Fruit fly (Drosophila melanogaster) whole organism, embryonic: Measurements from ENCODE around the gene Klp10A.

ENCODE experiments used
- B-H2 ChIP-seq: fragments of 200-800 bp; sonication (Bioruptor generic); optimal IDR thresholded peaks from 2 replicates; lab custom pipeline; 2018; ENCODE audit warnings: missing biosample characterization, mild to moderate bottlenecking, missing genetic modification characterization
- Bgb ChIP-seq: fragments of 200-800 bp; sonication (Bioruptor generic); IDR thresholded peaks from 2 replicates; pipeline ENCODE4 v1.3.6; 2022; ENCODE audit warnings: missing biosample characterization, missing genetic modification characterization; ENCODE audit not compliant: partially characterized antibody
- CG10274 ChIP-seq: fragments of 200-800 bp; sonication (Bioruptor generic); optimal IDR thresholded peaks from 3 replicates; lab custom pipeline; 2017; ENCODE audit warnings: missing biosample characterization, mild to moderate bottlenecking, missing genetic modification characterization
- CG10431 ChIP-seq: fragments of 200-800 bp; sonication (Bioruptor generic); optimal IDR thresholded peaks from 3 replicates; lab custom pipeline; 2018; ENCODE audit warnings: missing biosample characterization, mild to moderate bottlenecking, missing genetic modification characterization
- CG10543 ChIP-seq: fragments of 200-800 bp; sonication (Bioruptor generic); optimal IDR thresholded peaks from 3 replicates; lab custom pipeline; 2017; ENCODE audit warnings: missing biosample characterization, mild to moderate bottlenecking, missing genetic modification characterization, moderate library complexity
- CG10654 ChIP-seq: fragments of 200-800 bp; sonication (Bioruptor generic); optimal IDR thresholded peaks from 2 replicates; lab custom pipeline; 2016; ENCODE audit warnings: missing biosample characterization, missing genetic modification characterization
- CG11696 ChIP-seq: fragments of 200-800 bp; sonication (Bioruptor generic); IDR thresholded peaks from 2 replicates; pipeline ENCODE4 v1.3.6; 2022; ENCODE audit warnings: missing biosample characterization, missing genetic modification characterization
- CG11723 ChIP-seq: fragments of 200-800 bp; sonication (Bioruptor generic); optimal IDR thresholded peaks from 2 replicates; lab custom pipeline; 2017; ENCODE audit warnings: missing biosample characterization, mild to moderate bottlenecking, missing genetic modification characterization
- CG14050 ChIP-seq: fragments of 200-800 bp; sonication (Bioruptor generic); IDR thresholded peaks from 3 replicates; pipeline ENCODE4 v1.3.6; 2022; ENCODE audit warnings: missing biosample characterization, missing genetic modification characterization
- CG14441 ChIP-seq: fragments of 200-800 bp; sonication (Bioruptor generic); IDR thresholded peaks from 2 replicates; pipeline ENCODE4 v1.3.6; 2022; ENCODE audit warnings: missing biosample characterization, missing genetic modification characterization
- CG1529 ChIP-seq: fragments of 200-800 bp; sonication (Bioruptor generic); optimal IDR thresholded peaks from 3 replicates; lab custom pipeline; 2018; ENCODE audit warnings: missing biosample characterization, missing genetic modification characterization
- CG15479 ChIP-seq: fragments of 200-800 bp; sonication (Bioruptor generic); optimal IDR thresholded peaks from 3 replicates; lab custom pipeline; 2019; ENCODE audit warnings: missing biosample characterization, mild to moderate bottlenecking, missing genetic modification characterization, moderate library complexity
- CG2129 ChIP-seq: fragments of 200-800 bp; sonication (Bioruptor generic); IDR thresholded peaks from 2 replicates; pipeline ENCODE4 v1.3.6; 2022; ENCODE audit warnings: missing biosample characterization, missing genetic modification characterization; ENCODE audit not compliant: partially characterized antibody
- CG30431 ChIP-seq: fragments of 200-800 bp; sonication (Bioruptor generic); optimal IDR thresholded peaks from 2 replicates; lab custom pipeline; 2017; ENCODE audit warnings: missing biosample characterization, missing genetic modification characterization
- CG34224 ChIP-seq: fragments of 200-800 bp; sonication (Bioruptor generic); IDR thresholded peaks from 3 replicates; pipeline ENCODE4 v1.3.6; 2022; ENCODE audit warnings: missing biosample characterization, missing genetic modification characterization; ENCODE audit not compliant: partially characterized antibody
- CG4424 ChIP-seq: fragments of 200-800 bp; sonication (Bioruptor generic); optimal IDR thresholded peaks from 3 replicates; lab custom pipeline; 2016; ENCODE audit warnings: missing biosample characterization, missing genetic modification characterization
- CG6654 ChIP-seq: fragments of 200-800 bp; sonication (Bioruptor generic); optimal IDR thresholded peaks from 2 replicates; lab custom pipeline; 2017; ENCODE audit warnings: missing biosample characterization, mild to moderate bottlenecking, missing genetic modification characterization
- CG6683 ChIP-seq: fragments of 200-800 bp; sonication (Bioruptor generic); optimal IDR thresholded peaks from 2 replicates; lab custom pipeline; 2017; ENCODE audit warnings: missing biosample characterization, mild to moderate bottlenecking, missing genetic modification characterization, missing genetic modification reagents
- CkIIα-i1 ChIP-seq: fragments of 200-800 bp; sonication (Bioruptor generic); IDR thresholded peaks from 2 replicates; pipeline ENCODE4 v1.3.6; 2022; ENCODE audit warnings: missing biosample characterization, missing genetic modification characterization
- Deaf1 ChIP-seq: fragments of 200-800 bp; optimal IDR thresholded peaks from 3 replicates; lab custom pipeline; 2019; ENCODE audit warnings: missing biosample characterization, mild to moderate bottlenecking, missing genetic modification characterization, moderate library complexity
- Dek ChIP-seq: fragments of 200-800 bp; sonication (Bioruptor generic); optimal IDR thresholded peaks from 3 replicates; lab custom pipeline; 2019; ENCODE audit warnings: missing biosample characterization, mild to moderate bottlenecking, missing genetic modification characterization, moderate library complexity
- Dip2 ChIP-seq: fragments of 200-800 bp; sonication (Bioruptor generic); IDR thresholded peaks from 2 replicates; pipeline ENCODE4 v1.3.6; 2022; ENCODE audit warnings: missing biosample characterization, missing genetic modification characterization
- Dll ChIP-seq: fragments of 200-800 bp; sonication (Bioruptor generic); IDR thresholded peaks from 4 replicates; pipeline ENCODE4 v1.3.6; 2022; ENCODE audit warnings: missing biosample characterization, missing genetic modification characterization; ENCODE audit not compliant: partially characterized antibody
- HmgZ ChIP-seq: fragments of 200-800 bp; sonication (Bioruptor generic); optimal IDR thresholded peaks from 2 replicates; lab custom pipeline; 2018; ENCODE audit warnings: missing biosample characterization, mild to moderate bottlenecking, missing genetic modification characterization
- Hmr ChIP-seq: fragments of 200-800 bp; sonication (Bioruptor generic); optimal IDR thresholded peaks from 3 replicates; lab custom pipeline; 2017; ENCODE audit warnings: mild to moderate bottlenecking, missing biosample characterization, missing genetic modification reagents, missing genetic modification characterization
- Hsf ChIP-seq: fragments of 200-800 bp; sonication (Bioruptor generic); optimal IDR thresholded peaks from 3 replicates; lab custom pipeline; 2016; ENCODE audit warnings: missing biosample characterization, missing genetic modification characterization
- Myb ChIP-seq: fragments of 200-800 bp; sonication (Bioruptor generic); optimal IDR thresholded peaks from 2 replicates; lab custom pipeline; 2016; ENCODE audit warnings: missing biosample characterization, missing genetic modification characterization
- NK7.1 ChIP-seq: fragments of 200-800 bp; sonication (Bioruptor generic); optimal IDR thresholded peaks from 3 replicates; lab custom pipeline; 2016; ENCODE audit warnings: missing biosample characterization, missing genetic modification characterization
- Neu2 ChIP-seq: fragments of 200-800 bp; sonication (Bioruptor generic); optimal IDR thresholded peaks from 3 replicates; lab custom pipeline; 2016; ENCODE audit warnings: missing biosample characterization, missing genetic modification characterization, borderline replicate concordance
- Oaz ChIP-seq: fragments of 200-800 bp; sonication (Bioruptor generic); IDR thresholded peaks from 2 replicates; pipeline ENCODE4 v1.3.6; 2022; ENCODE audit warnings: missing biosample characterization, missing genetic modification characterization
- Xrp1 ChIP-seq: fragments of 200-800 bp; sonication (Bioruptor generic); IDR thresholded peaks from 2 replicates; pipeline ENCODE4 v1.3.6; 2022; ENCODE audit warnings: missing biosample characterization, missing genetic modification characterization
- bigmax ChIP-seq: fragments of 200-800 bp; sonication (Bioruptor generic); optimal IDR thresholded peaks from 2 replicates; lab custom pipeline; 2018; ENCODE audit warnings: missing biosample characterization, mild to moderate bottlenecking, missing genetic modification characterization
- cad ChIP-seq: fragments of >200 bp; optimal IDR thresholded peaks from 2 replicates; lab custom pipeline; 2017; ENCODE audit warnings: missing biosample characterization, missing genetic modification characterization
- chn ChIP-seq: fragments of 200-800 bp; sonication (Bioruptor generic); optimal IDR thresholded peaks from 2 replicates; lab custom pipeline; 2016; ENCODE audit warnings: missing biosample characterization, missing genetic modification characterization
- crol ChIP-seq: fragments of 200-800 bp; sonication (Bioruptor generic); IDR thresholded peaks from 2 replicates; pipeline ENCODE4 v1.3.6; 2022; ENCODE audit warnings: missing biosample characterization, missing genetic modification characterization
- cwo ChIP-seq: fragments of 200-800 bp; sonication (Bioruptor generic); optimal IDR thresholded peaks from 3 replicates; lab custom pipeline; 2017; ENCODE audit warnings: missing biosample characterization, missing genetic modification characterization, mild to moderate bottlenecking, moderate library complexity, missing genetic modification reagents
- fu2 ChIP-seq: fragments of 200-800 bp; sonication (Bioruptor generic); optimal IDR thresholded peaks from 2 replicates; lab custom pipeline; 2016; ENCODE audit warnings: missing biosample characterization, missing genetic modification characterization
- gsb ChIP-seq: fragments of 200-800 bp; sonication (Bioruptor generic); IDR thresholded peaks from 2 replicates; pipeline ENCODE4 v1.3.6; 2022; ENCODE audit warnings: missing biosample characterization, missing genetic modification characterization
- insv ChIP-seq, 2 experiments: fragments of 200-800 bp; sonication (Bioruptor generic); optimal IDR thresholded peaks; 3 replicates each; lab custom pipeline; 2016 to 2018; ENCODE audit warnings: missing biosample characterization in 2 of 2, missing genetic modification characterization in 2 of 2
- jing ChIP-seq: fragments of 200-800 bp; sonication (Bioruptor generic); optimal IDR thresholded peaks from 2 replicates; lab custom pipeline; 2018; ENCODE audit warnings: missing biosample characterization, mild to moderate bottlenecking, missing genetic modification characterization
- onecut ChIP-seq: fragments of 200-800 bp; sonication (Bioruptor generic); IDR thresholded peaks from 2 replicates; pipeline ENCODE4 v1.3.6; 2022; ENCODE audit warnings: missing biosample characterization, missing genetic modification characterization
- pb ChIP-seq: fragments of 200-800 bp; sonication (Bioruptor generic); optimal IDR thresholded peaks from 3 replicates; lab custom pipeline; 2016; ENCODE audit warnings: missing biosample characterization, missing genetic modification characterization
- phol ChIP-seq: fragments of 200-800 bp; sonication (Bioruptor generic); optimal IDR thresholded peaks from 3 replicates; lab custom pipeline; 2018; ENCODE audit warnings: missing biosample characterization, mild to moderate bottlenecking, missing genetic modification characterization, moderate library complexity
- pnt ChIP-seq: fragments of 200-800 bp; sonication (Bioruptor generic); optimal IDR thresholded peaks from 3 replicates; lab custom pipeline; 2016; ENCODE audit warnings: missing biosample characterization, missing genetic modification characterization
- repo ChIP-seq: fragments of 200-800 bp; sonication (Bioruptor generic); optimal IDR thresholded peaks from 2 replicates; lab custom pipeline; 2016; ENCODE audit warnings: missing biosample characterization, missing genetic modification characterization
- sens-2 ChIP-seq: fragments of 200-800 bp; sonication (Bioruptor generic); IDR thresholded peaks from 2 replicates; pipeline ENCODE4 v1.3.6; 2022; ENCODE audit warnings: missing biosample characterization, missing genetic modification characterization
- sr ChIP-seq: fragments of 200-800 bp; sonication (Bioruptor generic); IDR thresholded peaks from 3 replicates; pipeline ENCODE4 v1.3.6; 2022; ENCODE audit warnings: missing biosample characterization, missing genetic modification characterization
- trem ChIP-seq: fragments of 200-800 bp; optimal IDR thresholded peaks from 3 replicates; lab custom pipeline; 2019; ENCODE audit warnings: missing biosample characterization, mild to moderate bottlenecking, missing genetic modification characterization, moderate library complexity
- tup ChIP-seq: fragments of 200-800 bp; sonication (Bioruptor generic); optimal IDR thresholded peaks from 2 replicates; lab custom pipeline; 2016; ENCODE audit warnings: missing biosample characterization, mild to moderate bottlenecking, missing genetic modification characterization, moderate library complexity
- usp ChIP-seq: fragments of >200 bp; optimal IDR thresholded peaks from 2 replicates; lab custom pipeline; 2017; ENCODE audit warnings: missing biosample characterization, missing genetic modification characterization

The Klp10A gene

DNA sequence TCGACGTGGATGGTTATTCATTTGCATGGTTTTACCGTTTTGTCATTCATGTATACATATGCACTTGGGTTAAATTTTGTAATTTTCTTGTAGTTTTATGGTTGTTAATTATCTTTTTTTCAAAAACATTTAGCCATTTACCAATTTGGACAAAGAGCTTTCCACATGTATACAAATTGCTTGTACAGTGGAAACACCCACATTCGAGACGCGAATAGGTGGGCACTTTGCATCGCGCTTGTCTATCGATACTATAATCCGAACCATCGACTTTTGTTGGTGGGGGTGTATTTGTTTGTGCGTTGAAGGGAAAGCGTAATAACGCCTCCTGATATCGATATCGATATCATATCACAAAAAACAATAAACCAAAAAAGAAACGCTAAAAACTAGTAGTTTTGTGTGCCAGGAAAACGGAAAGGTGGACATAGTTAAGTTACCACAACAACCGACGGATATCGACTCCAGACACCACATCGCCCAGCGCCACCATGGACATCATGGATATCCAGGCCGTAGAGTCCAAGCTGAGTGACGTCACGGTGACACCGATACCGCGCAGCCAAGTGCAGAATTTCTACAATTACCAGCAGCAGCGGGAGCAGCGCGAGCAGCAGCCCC lies 758 bp upstream of the Klp10A start, which contains the start of gene CDK2AP1 (continued):
- no peak for TF ChIP-seq gsb (GFP tag; lab: Robert Waterston, UW)
- TF ChIP-seq CkIIα-i1, result no peak
- no peak for TF ChIP-seq CG6683 (GFP tag; lab: Kevin White, UChicago)
- peak; percentile 10 for TF ChIP-seq Hmr (GFP tag; lab: Kevin White, UChicago)
- no peak for TF ChIP-seq CG10654
- no peak for TF ChIP-seq Dip2 (GFP tag; lab: Robert Waterston, UW)
- no peak for TF ChIP-seq CG10274 (GFP tag; lab: Kevin White, UChicago)
- TF ChIP-seq CG15479 (GFP tag; lab: Kevin White, UChicago), result no peak
- no peak for TF ChIP-seq pb (GFP tag; lab: Kevin White, UChicago)
- TF ChIP-seq phol (tag; lab: Kevin White, UChicago), result peak; percentile 37
- no peak for TF ChIP-seq tup (GFP tag; lab: Kevin White, UChicago)
- no peak for TF ChIP-seq CG1529 (GFP tag; lab: Kevin White, UChicago)
- TF ChIP-seq chn (GFP tag; lab: Kevin White, UChicago), result peak; percentile 49
- TF ChIP-seq repo (GFP tag; lab: Kevin White, UChicago), result no peak
- peak; percentile 26; the same call in 1 of the 2 replicates for TF ChIP-seq crol (GFP tag; lab: Robert Waterston, UW)
- TF ChIP-seq CG11696 (GFP tag; lab: Robert Waterston, UW), result no peak
- TF ChIP-seq CG11723 (GFP tag; lab: Kevin White, UChicago), result no peak
- TF ChIP-seq fu2 (GFP tag; lab: Kevin White, UChicago), result peak; percentile 26
- TF ChIP-seq Xrp1 (GFP tag; lab: Robert Waterston, UW), result peak; percentile 9; the same call in 1 of the 2 replicates
- no peak for TF ChIP-seq NK7.1
- TF ChIP-seq Oaz (GFP tag; lab: Robert Waterston, UW), result no peak
- no peak for TF ChIP-seq Deaf1
- TF ChIP-seq B-H2, result peak; percentile 11
- no peak for TF ChIP-seq insv (GFP tag; optimal IDR thresholded peaks at IDR 0.05; lab: Kevin White, UChicago)
- peak; percentile 69; the same call in 3 of the 4 replicates for TF ChIP-seq Dll
- no peak for TF ChIP-seq cad
- TF ChIP-seq Neu2 (GFP tag; lab: Kevin White, UChicago), result no peak
- peak; percentile 70 for TF ChIP-seq Bgb (GFP tag; lab: Robert Waterston, UW)
- no peak for TF ChIP-seq CG10543 (GFP tag; lab: Kevin White, UChicago)
- TF ChIP-seq jing (GFP tag; lab: Kevin White, UChicago), result no peak
- no peak for TF ChIP-seq CG14050 (GFP tag; lab: Robert Waterston, UW)
- peak; percentile 44 for TF ChIP-seq trem
- TF ChIP-seq Dek (tag; lab: Kevin White, UChicago), result peak; percentile 39
- no peak for TF ChIP-seq CG14441 (GFP tag; lab: Robert Waterston, UW)
- peak; percentile 39 for TF ChIP-seq HmgZ
- no peak for TF ChIP-seq sr (GFP tag; lab: Robert Waterston, UW)
- TF ChIP-seq usp (GFP tag; lab: Kevin White, UChicago), result no peak
- no peak for TF ChIP-seq cwo (GFP tag; lab: Kevin White, UChicago)
- TF ChIP-seq CG2129 (GFP tag; lab: Robert Waterston, UW), result peak; percentile 27; the same call in 1 of the 2 replicates
- TF ChIP-seq CG4424 (GFP tag; lab: Kevin White, UChicago), result no peak
- peak; percentile 67 for TF ChIP-seq CG34224 (GFP tag; lab: Robert Waterston, UW)
- TF ChIP-seq pnt (GFP tag; lab: Kevin White, UChicago), result peak; percentile 50
- TF ChIP-seq CG6654, result no peak
- peak; percentile 15; the same call in 1 of the 2 replicates for TF ChIP-seq onecut (GFP tag; lab: Robert Waterston, UW)
- no peak for TF ChIP-seq sens-2 (GFP tag; lab: Robert Waterston, UW)
- TF ChIP-seq CG30431 (GFP tag; lab: Kevin White, UChicago), result peak; percentile 22
- no peak for TF ChIP-seq bigmax (GFP tag; lab: Kevin White, UChicago)
- TF ChIP-seq Myb, result peak; percentile 57
- TF ChIP-seq CG10431, result no peak
- TF ChIP-seq Hsf (GFP tag; lab: Kevin White, UChicago), result peak; percentile 35
